Fruit fly (Drosophila melanogaster): ENCODE results near the gene CG6938.

Gene CG6938

dm6 chr3L:12027929-12028328 lies 43.2 kb downstream of the CG6938 start:
- TF ChIP-seq kay (GFP tag; ENCODE audit: borderline replicate concordance) (no peak), tj (GFP tag; optimal IDR thresholded peaks at IDR 0.05) (peak; percentile 92)

dm6 chr3L:12028534-12029029 lies 43.9 kb downstream of the CG6938 start:
- TF ChIP-seq CG7101 (tag; optimal IDR thresholded peaks at IDR 0.05): no peak
- TF ChIP-seq tj (GFP tag; optimal IDR thresholded peaks at IDR 0.05): no peak
- peak; percentile 18 for TF ChIP-seq kay (GFP tag; ENCODE audit: borderline replicate concordance)
- TF ChIP-seq pad (GFP tag; optimal IDR thresholded peaks at IDR 0.05): no peak
- TF ChIP-seq ovo (GFP tag; optimal IDR thresholded peaks at IDR 0.05): no peak
- no peak for TF ChIP-seq cic (GFP tag; optimal IDR thresholded peaks at IDR 0.05)
- no peak for TF ChIP-seq CG7045 (GFP tag; optimal IDR thresholded peaks at IDR 0.05)

- TF ChIP-seq ovo (GFP tag; optimal IDR thresholded peaks at IDR 0.05): no peak
- TF ChIP-seq cic (GFP tag; optimal IDR thresholded peaks at IDR 0.05): no peak
- no peak for TF ChIP-seq Crg-1 (GFP tag; optimal IDR thresholded peaks at IDR 0.05)
- no peak for TF ChIP-seq CG7045 (GFP tag; optimal IDR thresholded peaks at IDR 0.05)
- no peak for TF ChIP-seq tj (GFP tag; optimal IDR thresholded peaks at IDR 0.05)
- TF ChIP-seq Clk (GFP tag; optimal IDR thresholded peaks at IDR 0.05): no peak
- TF ChIP-seq CG5204 (GFP tag; optimal IDR thresholded peaks at IDR 0.05): no peak
- TF ChIP-seq bab1 (GFP tag; optimal IDR thresholded peaks at IDR 0.05): peak; percentile 20
Observed at dm6 chr3L:12030521-12030920, 45.8 kb downstream of the CG6938 start.

dm6 chr3L:12032257-12032656 lies 47.6 kb downstream of the CG6938 start, which contains the start of gene CG43993:
CG43993 (plus strand) TSS chr3L:12032557.
- TF ChIP-seq bab1 (GFP tag; optimal IDR thresholded peaks at IDR 0.05) (no peak), CG7045 (GFP tag; optimal IDR thresholded peaks at IDR 0.05) (no peak), CG12768 (GFP tag; optimal IDR thresholded peaks at IDR 0.05) (no peak), pad (GFP tag; optimal IDR thresholded peaks at IDR 0.05) (no peak), Mnt (GFP tag; optimal IDR thresholded peaks at IDR 0.05) (no peak), CG5204 (GFP tag; optimal IDR thresholded peaks at IDR 0.05) (no peak), Hr96 (GFP tag; optimal IDR thresholded peaks at IDR 0.05) (no peak), CG7101 (tag; optimal IDR thresholded peaks at IDR 0.05) (no peak), CG1620 (GFP tag; optimal IDR thresholded peaks at IDR 0.05) (no peak), cnc (optimal IDR thresholded peaks at IDR 0.05) (no peak), Clk (GFP tag; optimal IDR thresholded peaks at IDR 0.05) (no peak), ovo (GFP tag; optimal IDR thresholded peaks at IDR 0.05) (no peak), CG14711 (tag; optimal IDR thresholded peaks at IDR 0.05) (no peak), CG33017 (tag; optimal IDR thresholded peaks at IDR 0.05) (no peak), CG11617 (GFP tag; optimal IDR thresholded peaks at IDR 0.05) (no peak)

- TF ChIP-seq cnc (optimal IDR thresholded peaks at IDR 0.05): no peak
Observed at dm6 chr3L:12036658-12037057, 52.0 kb downstream of the CG6938 start.

dm6 chr3L:12037449-12038163 lies 52.9 kb downstream of the CG6938 start:
- no peak for TF ChIP-seq Hr96 (GFP tag; optimal IDR thresholded peaks at IDR 0.05)
- TF ChIP-seq CG1620 (GFP tag; optimal IDR thresholded peaks at IDR 0.05): no peak
- no peak for TF ChIP-seq CG7101 (tag; optimal IDR thresholded peaks at IDR 0.05)

dm6 chr3L:12039084-12039483 lies 54.4 kb downstream of the CG6938 start:
- TF ChIP-seq CG1620 (GFP tag; optimal IDR thresholded peaks at IDR 0.05) (no peak), Hr96 (GFP tag; optimal IDR thresholded peaks at IDR 0.05) (no peak), cic (GFP tag; optimal IDR thresholded peaks at IDR 0.05) (no peak), CG33017 (tag; optimal IDR thresholded peaks at IDR 0.05) (no peak), CG14711 (tag; optimal IDR thresholded peaks at IDR 0.05) (no peak), CG7045 (GFP tag; optimal IDR thresholded peaks at IDR 0.05) (no peak), CG5204 (GFP tag; optimal IDR thresholded peaks at IDR 0.05) (no peak), ovo (GFP tag; optimal IDR thresholded peaks at IDR 0.05) (no peak), CG7101 (tag; optimal IDR thresholded peaks at IDR 0.05) (no peak)
